Worm (Caenorhabditis elegans): ENCODE results near the gene srg-15.

Gene srg-15

DNA sequence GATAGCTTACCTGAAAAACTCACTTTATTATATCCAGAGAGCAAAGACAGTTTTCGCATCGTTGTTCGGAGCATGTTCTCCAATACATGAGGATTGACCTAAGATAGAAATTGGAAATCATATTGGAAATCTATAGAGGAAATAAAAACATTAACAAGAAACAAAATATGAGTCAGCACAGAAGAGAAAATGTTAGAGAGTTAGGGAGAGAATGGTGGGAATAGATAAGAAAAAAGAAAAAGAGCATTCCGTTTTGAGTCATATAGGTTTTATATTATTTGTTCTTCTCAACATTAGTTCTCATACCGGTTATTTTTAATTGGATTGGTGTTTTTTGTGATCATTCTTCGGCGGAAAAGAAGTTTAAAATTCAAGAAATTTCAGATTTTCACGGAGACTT lies 25.4 kb downstream of the srg-15 start, which contains the start of gene hgap-2:
hgap-2 (minus strand) TSS at position 101 of the 400 bp plus-strand sequence.
- TF ChIP-seq ztf-11 (tag; optimal IDR thresholded peaks at IDR 0.05): no peak
- TF ChIP-seq nhr-12 (tag; optimal IDR thresholded peaks at IDR 0.05): no peak
- no peak for TF ChIP-seq ham-2 (GFP tag; optimal IDR thresholded peaks at IDR 0.05)
- TF ChIP-seq zip-8 (tag; optimal IDR thresholded peaks at IDR 0.05): no peak
- TF ChIP-seq ces-1 (GFP tag; optimal IDR thresholded peaks at IDR 0.05): no peak
- TF ChIP-seq mep-1 (tag; optimal IDR thresholded peaks at IDR 0.05): no peak
- no peak for TF ChIP-seq snpc-4 (tag; optimal IDR thresholded peaks at IDR 0.05)
- TF ChIP-seq hlh-1 (tag; optimal IDR thresholded peaks at IDR 0.05): no peak
- TF ChIP-seq pha-4 (tag; optimal IDR thresholded peaks at IDR 0.05): no peak
- no peak for TF ChIP-seq unc-120 (tag; optimal IDR thresholded peaks at IDR 0.05; ENCODE audit: poor library complexity, severe bottlenecking)
- no peak for TF ChIP-seq mab-5 (tag; optimal IDR thresholded peaks at IDR 0.05)
- no peak for TF ChIP-seq sem-2 (GFP tag; optimal IDR thresholded peaks at IDR 0.05)
- no peak for TF ChIP-seq unc-39 (tag; optimal IDR thresholded peaks at IDR 0.05)
- TF ChIP-seq blmp-1 (tag; optimal IDR thresholded peaks at IDR 0.05): no peak
- no peak for TF ChIP-seq ceh-43 (GFP tag; optimal IDR thresholded peaks at IDR 0.05)
- TF ChIP-seq nhr-237 (tag; optimal IDR thresholded peaks at IDR 0.05): no peak
- no peak for TF ChIP-seq unc-62 (GFP tag; optimal IDR thresholded peaks at IDR 0.05)
- TF ChIP-seq nhr-76 (tag; optimal IDR thresholded peaks at IDR 0.05): no peak
- no peak for TF ChIP-seq drap-1 (GFP tag; optimal IDR thresholded peaks at IDR 0.05)

DNA sequence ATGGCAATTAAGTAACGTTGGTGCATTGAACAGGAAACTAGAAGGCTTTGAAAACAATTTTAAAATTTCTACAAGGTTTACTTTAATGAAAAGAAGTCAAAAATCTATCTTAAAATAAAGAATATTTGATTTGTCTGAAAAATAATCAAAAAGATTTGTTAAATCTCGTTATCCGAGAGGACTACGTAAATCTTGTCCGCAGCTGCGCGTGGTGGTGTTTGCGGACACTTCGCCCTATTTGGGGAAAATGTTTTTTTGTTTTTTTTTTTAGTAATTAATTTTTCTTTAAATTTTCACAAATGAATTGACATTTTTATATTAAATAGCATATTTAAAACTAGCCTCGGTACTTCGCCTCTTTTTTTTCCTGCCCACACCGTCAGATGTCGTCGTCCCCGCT lies 26.3 kb downstream of the srg-15 start:
- TF ChIP-seq nhr-76 (tag; optimal IDR thresholded peaks at IDR 0.05): no peak
- peak; percentile 21 for TF ChIP-seq mep-1 (tag; optimal IDR thresholded peaks at IDR 0.05)
- TF ChIP-seq sem-2 (GFP tag; optimal IDR thresholded peaks at IDR 0.05): no peak
- TF ChIP-seq blmp-1 (tag; optimal IDR thresholded peaks at IDR 0.05): no peak
- TF ChIP-seq zip-8 (tag; optimal IDR thresholded peaks at IDR 0.05): no peak
- peak; percentile 93 for TF ChIP-seq unc-120 (tag; optimal IDR thresholded peaks at IDR 0.05; ENCODE audit: poor library complexity, severe bottlenecking)
- TF ChIP-seq lsy-2 (tag; optimal IDR thresholded peaks at IDR 0.05): no peak
- peak; percentile 55 for TF ChIP-seq ces-1 (GFP tag; optimal IDR thresholded peaks at IDR 0.05)

- TF ChIP-seq nhr-2 (tag; optimal IDR thresholded peaks at IDR 0.05) (no peak), ceh-39 (tag; optimal IDR thresholded peaks at IDR 0.05) (no peak), unc-39 (tag; optimal IDR thresholded peaks at IDR 0.05) (no peak), nhr-76 (tag; optimal IDR thresholded peaks at IDR 0.05) (no peak), lsy-2 (tag; optimal IDR thresholded peaks at IDR 0.05) (no peak)
Observed at ce11 chrII:8679799-8680198, 30.4 kb downstream of the srg-15 start.

ce11 chrII:8675369-8675768 lies 34.8 kb downstream of the srg-15 start:
- TF ChIP-seq nhr-12 (tag; optimal IDR thresholded peaks at IDR 0.05) (no peak), blmp-1 (tag; optimal IDR thresholded peaks at IDR 0.05) (no peak), flh-1 (GFP tag; optimal IDR thresholded peaks at IDR 0.05) (no peak), lin-13 (tag; optimal IDR thresholded peaks at IDR 0.05) (no peak), nhr-2 (tag; optimal IDR thresholded peaks at IDR 0.05) (no peak), snpc-4 (tag; optimal IDR thresholded peaks at IDR 0.05) (no peak), elt-1 (tag; optimal IDR thresholded peaks at IDR 0.05; ENCODE audit: borderline replicate concordance, insufficient read depth) (no peak)

ce11 chrII:8670835-8671234 lies 39.4 kb downstream of the srg-15 start:
- TF ChIP-seq flh-1 (GFP tag; optimal IDR thresholded peaks at IDR 0.05): no peak
- TF ChIP-seq mep-1 (tag; optimal IDR thresholded peaks at IDR 0.05): no peak

DNA sequence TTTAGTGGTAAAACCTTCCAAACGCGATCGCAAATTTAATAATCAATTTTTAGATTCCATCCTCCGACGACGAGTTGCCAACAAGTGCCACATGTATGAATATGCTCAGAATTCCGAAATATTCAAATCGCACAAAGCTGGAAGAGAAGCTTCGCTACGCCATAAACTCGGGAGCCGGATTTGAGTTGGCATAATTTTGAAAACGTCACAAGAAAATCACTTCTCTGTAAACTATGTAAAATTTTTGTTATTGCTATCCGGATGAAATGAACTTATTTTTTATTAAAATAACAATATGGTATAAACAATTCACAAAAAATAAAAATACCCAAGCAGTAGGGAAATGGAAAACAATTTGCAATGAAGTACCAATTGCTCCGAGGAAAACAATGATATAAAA lies 41.3 kb downstream of the srg-15 start:
- TF ChIP-seq blmp-1 (tag; optimal IDR thresholded peaks at IDR 0.05): no peak
- TF ChIP-seq ceh-39 (tag; optimal IDR thresholded peaks at IDR 0.05): no peak
- no peak for TF ChIP-seq bed-3 (GFP tag; optimal IDR thresholded peaks at IDR 0.05)
- TF ChIP-seq nhr-28 (tag; optimal IDR thresholded peaks at IDR 0.05): no peak
- no peak for TF ChIP-seq hlh-1 (tag; optimal IDR thresholded peaks at IDR 0.05)
- no peak for TF ChIP-seq tbx-8 (GFP tag; optimal IDR thresholded peaks at IDR 0.05)
- no peak for TF ChIP-seq mab-5 (tag; optimal IDR thresholded peaks at IDR 0.05)
- no peak for TF ChIP-seq ztf-11 (tag; optimal IDR thresholded peaks at IDR 0.05)
- TF ChIP-seq pha-4 (tag; optimal IDR thresholded peaks at IDR 0.05): no peak
- no peak for TF ChIP-seq snpc-4 (tag; optimal IDR thresholded peaks at IDR 0.05)
- TF ChIP-seq lin-32 (GFP tag; optimal IDR thresholded peaks at IDR 0.05): no peak
- TF ChIP-seq cnd-1 (tag; optimal IDR thresholded peaks at IDR 0.05): no peak
- TF ChIP-seq unc-120 (tag; optimal IDR thresholded peaks at IDR 0.05; ENCODE audit: poor library complexity, severe bottlenecking): no peak
- TF ChIP-seq ceh-43 (GFP tag; optimal IDR thresholded peaks at IDR 0.05): no peak
- TF ChIP-seq lsy-2 (tag; optimal IDR thresholded peaks at IDR 0.05): no peak
- TF ChIP-seq sptf-1 (tag; optimal IDR thresholded peaks at IDR 0.05): no peak
- no peak for TF ChIP-seq unc-62 (GFP tag; optimal IDR thresholded peaks at IDR 0.05)

Measured in whole organism, mixed stage, embryonic.